Worm (Caenorhabditis elegans) whole organism, L3 larva: ENCODE results near the gene osta-3.

Source experiments
- R02D3.7 ChIP-seq: fragments of 150-350 bp; optimal IDR thresholded peaks from 2 replicates; lab custom pipeline; 2014; ENCODE audit warnings: missing biosample characterization, missing genetic modification characterization
- ZK546.5 ChIP-seq: sonication (generic microtip); optimal IDR thresholded peaks from 2 replicates; lab custom pipeline; 2017; ENCODE audit warnings: missing biosample characterization, missing genetic modification characterization
- aly-2 ChIP-seq: fragments of 150-350 bp; optimal IDR thresholded peaks from 2 replicates; lab custom pipeline; 2014; ENCODE audit warnings: missing biosample characterization, missing genetic modification characterization
- ceh-28 ChIP-seq: fragments of 150-350 bp; optimal IDR thresholded peaks from 2 replicates; lab custom pipeline; 2014; ENCODE audit warnings: missing biosample characterization, missing genetic modification reagents, missing genetic modification characterization
- ceh-82 ChIP-seq: fragments of 150-350 bp; optimal IDR thresholded peaks from 2 replicates; lab custom pipeline; 2014; ENCODE audit warnings: missing biosample characterization, missing genetic modification characterization
- ceh-9 ChIP-seq: sonication (generic microtip); optimal IDR thresholded peaks from 2 replicates; lab custom pipeline; 2018; ENCODE audit warnings: missing biosample characterization, missing genetic modification characterization
- daf-12 ChIP-seq: fragments of 150-350 bp; optimal IDR thresholded peaks from 2 replicates; lab custom pipeline; 2014; ENCODE audit warnings: missing biosample characterization, missing genetic modification reagents, missing genetic modification characterization
- elt-2 ChIP-seq: sonication (generic microtip); optimal IDR thresholded peaks from 2 replicates; lab custom pipeline; 2016; ENCODE audit warnings: missing genetic modification reagents, mild to moderate bottlenecking, missing genetic modification characterization, missing compliant biosample characterization
- elt-3 ChIP-seq, 3 experiments: fragments of 150-350 bp in 1 of 3; sonication (generic microtip) in 2 of 3; optimal IDR thresholded peaks; 2 replicates in 2 of 3; 4 replicates in 1 of 3; lab custom pipeline; 2014 to 2017; ENCODE audit warnings: missing biosample characterization in 3 of 3, missing genetic modification characterization in 3 of 3
- fkh-2 ChIP-seq: fragments of 150-350 bp; optimal IDR thresholded peaks from 2 replicates; lab custom pipeline; 2014; ENCODE audit warnings: missing biosample characterization, missing genetic modification reagents, missing genetic modification characterization
- fos-1 ChIP-seq: fragments of 150-350 bp; optimal IDR thresholded peaks from 2 replicates; lab custom pipeline; 2014; ENCODE audit warnings: missing biosample characterization, missing genetic modification characterization
- hmg-11 ChIP-seq: sonication (generic microtip); optimal IDR thresholded peaks from 2 replicates; lab custom pipeline; 2016; ENCODE audit warnings: missing genetic modification characterization, missing compliant biosample characterization
- jun-1 ChIP-seq: fragments of 150-350 bp; optimal IDR thresholded peaks from 2 replicates; lab custom pipeline; 2014; ENCODE audit warnings: missing biosample characterization, missing genetic modification reagents, missing genetic modification characterization
- lin-15B ChIP-seq: fragments of 150-350 bp; optimal IDR thresholded peaks from 2 replicates; lab custom pipeline; 2014; ENCODE audit warnings: missing biosample characterization, missing genetic modification characterization
- lin-39 ChIP-seq: fragments of 150-350 bp; optimal IDR thresholded peaks from 2 replicates; lab custom pipeline; 2018; ENCODE audit warnings: missing biosample characterization, missing genetic modification reagents, missing genetic modification characterization
- lsy-12 ChIP-seq: sonication (generic microtip); optimal IDR thresholded peaks from 2 replicates; lab custom pipeline; 2016; ENCODE audit warnings: mild to moderate bottlenecking, missing genetic modification characterization, missing compliant biosample characterization
- nfya-1 ChIP-seq: sonication (generic microtip); optimal IDR thresholded peaks from 2 replicates; lab custom pipeline; 2017; ENCODE audit warnings: missing genetic modification characterization, mild to moderate bottlenecking, missing compliant biosample characterization, antibody characterized with exemption, moderate library complexity; ENCODE audit not compliant: insufficient read depth
- nhr-11 ChIP-seq: fragments of 150-350 bp; optimal IDR thresholded peaks from 2 replicates; lab custom pipeline; 2014; ENCODE audit warnings: missing biosample characterization, missing genetic modification characterization
- nhr-12 ChIP-seq: fragments of 150-350 bp; optimal IDR thresholded peaks from 2 replicates; lab custom pipeline; 2014; ENCODE audit warnings: missing biosample characterization, missing genetic modification characterization
- nhr-25 ChIP-seq: sonication (generic microtip); optimal IDR thresholded peaks from 2 replicates; lab custom pipeline; 2017; ENCODE audit warnings: missing biosample characterization, missing genetic modification characterization
- nhr-28 ChIP-seq: fragments of 150-350 bp; optimal IDR thresholded peaks from 2 replicates; lab custom pipeline; 2014; ENCODE audit warnings: missing biosample characterization, missing genetic modification characterization
- nhr-67 ChIP-seq: fragments of 150-350 bp; optimal IDR thresholded peaks from 2 replicates; lab custom pipeline; 2014; ENCODE audit warnings: missing biosample characterization, missing genetic modification characterization
- nhr-76 ChIP-seq: fragments of 150-350 bp; sonication (generic microtip); optimal IDR thresholded peaks from 5 replicates; lab custom pipeline; 2014; ENCODE audit warnings: missing biosample characterization, missing genetic modification characterization
- nhr-77 ChIP-seq: fragments of 150-350 bp; optimal IDR thresholded peaks from 2 replicates; lab custom pipeline; 2014; ENCODE audit warnings: missing biosample characterization, missing genetic modification characterization
- pha-4 ChIP-seq: fragments of 150-350 bp; optimal IDR thresholded peaks from 2 replicates; lab custom pipeline; 2014; ENCODE audit warnings: missing biosample characterization, missing genetic modification reagents, missing genetic modification characterization
- pqm-1 ChIP-seq: fragments of 150-350 bp; optimal IDR thresholded peaks from 2 replicates; lab custom pipeline; 2017; ENCODE audit warnings: missing biosample characterization, missing genetic modification characterization, inconsistent platforms
- snpc-4 ChIP-seq: fragments of 150-350 bp; optimal IDR thresholded peaks from 2 replicates; lab custom pipeline; 2014; ENCODE audit warnings: missing biosample characterization, missing genetic modification characterization
- unc-39 ChIP-seq: sonication (generic microtip); optimal IDR thresholded peaks from 4 replicates; lab custom pipeline; 2017; ENCODE audit warnings: missing biosample characterization, missing genetic modification characterization
- unc-62 ChIP-seq: fragments of 150-350 bp; sonication (generic microtip); optimal IDR thresholded peaks from 4 replicates; lab custom pipeline; 2014; ENCODE audit warnings: missing biosample characterization, missing genetic modification reagents, missing genetic modification characterization

osta-3 gene

DNA sequence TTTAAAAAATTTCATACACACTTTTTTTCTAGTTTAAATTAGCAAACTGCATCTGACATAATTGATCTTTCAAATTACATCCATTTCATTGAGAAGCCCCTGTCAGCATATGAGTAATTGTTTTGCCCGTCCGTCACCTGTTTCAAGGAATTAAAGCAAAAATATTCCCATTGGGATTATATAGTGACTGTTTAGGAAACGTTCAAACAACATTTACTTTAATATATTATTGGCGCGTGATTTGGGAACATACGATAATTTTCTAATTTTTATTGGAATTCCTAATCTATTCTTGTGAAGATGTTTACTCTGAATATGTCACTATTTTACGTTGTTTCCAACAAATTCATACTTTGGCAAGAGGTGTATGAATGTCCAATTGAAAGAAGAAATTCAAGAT, 6.6 kb upstream of the osta-3 start, which contains the start of gene srt-11:
srt-11 (plus strand) TSS at position 301 of the 400 bp plus-strand sequence.
- TF ChIP-seq ceh-9 (tag; lab: Kevin White, UChicago) (no peak), ceh-82 (no peak), nhr-11 (tag; lab: Kevin White, UChicago) (no peak), R02D3.7 (tag; lab: Kevin White, UChicago) (no peak), elt-2 (tag; lab: Kevin White, UChicago) (no peak), pqm-1 (tag; lab: Kevin White, UChicago) (no peak), jun-1 (tag; lab: Kevin White, UChicago) (no peak), nhr-28 (tag; lab: Kevin White, UChicago) (no peak)
- TF ChIP-seq, all 47 proteins: peak for 0

DNA sequence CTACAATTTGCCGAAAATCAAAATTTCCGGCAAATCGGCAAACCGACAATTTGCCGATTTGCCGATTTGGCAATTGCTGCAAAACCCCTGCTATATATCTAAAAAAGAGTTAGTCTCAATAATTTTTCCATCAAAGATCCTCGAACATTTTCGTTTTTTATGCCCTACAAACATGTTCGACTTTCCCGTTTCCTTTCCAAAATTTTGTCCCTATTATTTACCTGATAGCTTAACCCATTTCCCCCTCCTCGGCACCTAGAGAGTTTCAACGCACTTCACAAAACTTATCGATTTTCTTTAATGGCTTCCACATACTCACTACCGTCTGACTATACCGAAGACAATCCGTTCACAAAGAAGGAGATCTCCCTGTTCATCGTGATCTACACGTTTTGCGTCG, 3.6 kb upstream of the osta-3 start, which contains the start of gene W01D2.6:
W01D2.6 (plus strand) TSS at position 301 of the 400 bp plus-strand sequence.
- TF ChIP-seq daf-12 (tag; lab: Kevin White, UChicago), result no peak
- TF ChIP-seq jun-1 (tag; lab: Kevin White, UChicago), result no peak
- TF ChIP-seq ZK546.5 (tag; lab: Kevin White, UChicago), result no peak
- no peak for TF ChIP-seq ceh-9 (tag; lab: Kevin White, UChicago)
- TF ChIP-seq R02D3.7 (tag; lab: Kevin White, UChicago), result no peak
- no peak for TF ChIP-seq ceh-28 (tag; lab: Kevin White, UChicago)
- no peak for TF ChIP-seq nhr-12
- TF ChIP-seq nhr-77 (tag; lab: Kevin White, UChicago), result no peak
- TF ChIP-seq aly-2 (tag; lab: Kevin White, UChicago), result no peak

DNA sequence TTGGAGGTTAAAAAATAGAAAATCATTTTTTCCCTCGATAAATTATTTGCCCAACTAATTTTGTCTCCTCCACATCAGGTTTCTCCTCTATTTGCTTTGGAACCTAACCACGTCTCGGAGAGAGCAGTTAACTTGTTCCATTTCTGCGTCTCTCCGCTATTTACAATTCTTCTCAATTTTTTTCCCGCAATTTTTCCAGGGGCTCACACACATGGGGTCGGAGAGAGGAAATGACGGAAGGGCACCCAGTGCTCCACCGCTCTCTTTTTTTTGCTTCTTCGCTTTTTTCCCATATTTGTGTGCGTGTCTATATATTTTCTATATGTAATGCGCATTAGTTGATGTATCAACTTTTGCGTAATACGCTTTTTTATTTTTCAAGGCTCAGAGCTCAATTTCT, 1.7 kb upstream of the osta-3 start:
- TF ChIP-seq unc-39 (tag; lab: Kevin White, UChicago) (no peak), pha-4 (tag; lab: Kevin White, UChicago) (peak; percentile 96), hmg-11 (tag; lab: Kevin White, UChicago) (peak; percentile 60), ceh-9 (tag; lab: Kevin White, UChicago) (no peak), snpc-4 (peak; percentile 72), lin-15B (tag; lab: Kevin White, UChicago) (peak; percentile 11), nhr-67 (tag; lab: Kevin White, UChicago) (no peak), nhr-76 (tag; lab: Kevin White, UChicago) (no peak), nfya-1 (peak; percentile 57), lin-39 (tag; lab: Kevin White, UChicago) (peak; percentile 43)

DNA sequence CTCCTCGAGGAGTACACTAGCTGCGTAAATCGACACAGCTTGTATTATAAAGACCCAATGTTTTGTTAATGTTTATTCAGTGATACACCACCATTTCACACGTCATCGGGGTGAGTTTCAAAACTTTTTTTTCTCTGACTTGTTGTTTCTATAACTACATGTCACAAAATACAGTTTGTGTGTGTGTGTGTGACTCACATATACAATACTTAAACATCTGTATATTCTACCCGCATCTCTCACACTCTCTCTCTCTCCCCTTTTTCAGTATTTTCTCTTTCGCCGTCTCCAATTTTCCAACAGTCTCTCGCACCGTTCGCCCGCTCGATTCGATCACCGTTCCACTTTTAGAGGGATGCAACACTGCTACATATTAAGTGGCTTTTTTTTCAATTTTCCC, 859 bp upstream of the osta-3 start:
- TF ChIP-seq jun-1 (tag; lab: Kevin White, UChicago) (peak; percentile 69), lsy-12 (tag; lab: Kevin White, UChicago) (no peak), R02D3.7 (tag; lab: Kevin White, UChicago) (peak; percentile 5), elt-2 (tag; lab: Kevin White, UChicago) (peak; percentile 48), pqm-1 (tag; lab: Kevin White, UChicago) (peak; percentile 88), nhr-25 (tag; lab: Kevin White, UChicago) (peak; percentile 11), ceh-82 (no peak), pha-4 (tag; lab: Kevin White, UChicago) (peak; percentile 63), snpc-4 (peak; percentile 0), elt-3 (tag; optimal IDR thresholded peaks at IDR 0.05; lab: Kevin White, UChicago) (no peak), hmg-11 (tag; lab: Kevin White, UChicago) (peak; percentile 36), nhr-77 (tag; lab: Kevin White, UChicago) (no peak)

DNA sequence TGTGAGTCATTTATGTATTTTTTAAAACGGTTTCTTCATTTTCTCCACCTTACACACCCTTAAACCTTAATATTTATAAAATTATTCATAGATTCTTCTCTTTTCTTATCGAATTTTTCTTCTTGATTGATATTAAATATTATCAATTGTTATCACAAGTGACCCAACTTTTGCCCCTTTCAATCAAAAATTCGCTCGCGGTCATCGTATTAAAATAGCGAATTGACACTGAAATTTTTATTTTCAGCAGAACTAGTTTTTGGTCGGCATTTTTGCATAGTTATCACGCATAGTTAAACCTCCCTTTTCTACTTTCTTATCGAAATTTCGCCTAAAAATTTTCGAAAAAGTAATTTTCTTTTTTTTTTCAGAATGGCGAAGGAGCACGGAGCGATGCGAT, 330 bp downstream of the osta-3 start:
- TF ChIP-seq fos-1 (tag; lab: Kevin White, UChicago), result no peak
- TF ChIP-seq pha-4 (tag; lab: Kevin White, UChicago), result peak; percentile 70
- TF ChIP-seq elt-2 (tag; lab: Kevin White, UChicago), result peak; percentile 89
- no peak for TF ChIP-seq R02D3.7 (tag; lab: Kevin White, UChicago)
- TF ChIP-seq pqm-1 (tag; lab: Kevin White, UChicago), result peak; percentile 40

DNA sequence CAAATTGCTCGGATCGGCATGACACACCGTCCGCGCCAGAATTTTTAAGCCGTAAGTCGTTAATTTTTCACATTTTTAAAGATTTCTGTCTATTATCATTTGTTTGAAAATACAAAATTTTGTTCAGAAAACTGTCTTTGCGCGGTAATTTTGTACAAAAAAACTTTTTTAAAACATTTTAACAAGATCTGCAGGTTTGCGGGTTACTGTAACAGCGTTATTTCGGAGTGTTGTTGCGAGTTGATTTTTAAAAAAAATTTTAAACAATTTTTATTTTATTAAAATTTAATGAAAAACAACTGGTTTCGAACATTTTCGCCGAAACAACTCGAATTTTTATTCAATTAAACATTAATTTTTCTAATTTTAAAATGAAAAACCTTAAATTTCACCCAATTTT, 775 bp downstream of the osta-3 start:
- no peak for TF ChIP-seq aly-2 (tag; lab: Kevin White, UChicago)
- no peak for TF ChIP-seq nhr-25 (tag; lab: Kevin White, UChicago)
- no peak for TF ChIP-seq elt-2 (tag; lab: Kevin White, UChicago)
- TF ChIP-seq unc-62 (GFP tag; lab: Kevin White, UChicago), result no peak
- no peak for TF ChIP-seq ZK546.5 (tag; lab: Kevin White, UChicago)
- TF ChIP-seq nhr-12, result no peak
- TF ChIP-seq fkh-2 (tag; lab: Kevin White, UChicago), result no peak
- TF ChIP-seq, all 47 proteins: peak for 0
